Worm (Caenorhabditis elegans) whole organism, dauer: ENCODE results near the gene rmd-3.

Experiments used
- unc-62 ChIP-seq: sonication (generic microtip); optimal IDR thresholded peaks from 2 replicates; lab custom pipeline; 2017; ENCODE audit warnings: missing biosample characterization, missing genetic modification reagents, missing genetic modification characterization

Gene rmd-3

DNA sequence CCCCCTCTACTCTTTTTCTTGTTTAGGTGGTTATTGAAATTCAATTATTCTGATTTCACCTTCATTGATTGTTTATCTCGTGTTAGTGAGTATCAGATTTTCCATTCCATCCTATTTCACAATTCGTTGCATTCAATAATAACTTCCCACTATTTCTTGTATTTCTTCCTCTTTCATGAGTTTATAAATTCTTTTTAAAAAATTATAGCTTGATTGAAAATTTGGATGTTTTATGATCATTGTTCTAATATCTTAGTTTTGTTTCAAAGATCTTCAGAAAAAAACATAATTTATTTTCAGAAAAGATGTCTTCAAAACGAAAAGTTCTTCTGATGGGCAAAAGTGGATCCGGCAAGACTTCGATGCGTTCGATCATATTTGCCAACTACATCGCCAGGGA is 38.3 kb downstream of the rmd-3 start, which contains the start of gene raga-1:
TSS of gene raga-1 (plus strand) at position 301 of the 400 bp plus-strand sequence.
- no peak for TF ChIP-seq unc-62 (GFP tag; lab: Kevin White, UChicago)

DNA sequence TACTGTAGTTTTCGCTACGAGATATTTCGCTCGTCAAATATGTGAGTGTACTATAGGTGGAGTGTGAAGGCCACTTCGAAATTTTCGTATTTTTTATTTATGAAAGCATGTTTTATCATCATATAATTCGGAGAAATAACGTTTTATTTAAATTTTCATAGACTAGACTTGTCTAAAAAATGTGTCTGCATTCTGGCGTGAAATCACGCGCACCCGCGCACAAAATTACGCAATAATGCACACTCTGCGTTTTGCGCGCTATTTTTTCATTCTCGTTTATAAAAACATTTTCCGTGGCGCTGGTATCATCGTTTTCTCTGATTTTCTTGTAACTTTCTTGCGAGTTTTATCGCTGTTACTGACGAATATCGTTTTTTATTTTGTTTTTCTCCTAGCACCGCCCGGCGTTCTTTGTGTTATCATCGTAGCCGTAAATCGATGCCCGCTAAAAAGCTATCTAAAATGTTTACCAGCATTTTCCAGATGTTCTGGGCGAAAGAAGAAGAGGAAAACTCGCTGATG is 42.1 kb downstream of the rmd-3 start, which contains the start of gene saps-1:
TSS of gene saps-1 (plus strand) at position 472 of the 522 bp plus-strand sequence.
- TF ChIP-seq unc-62 (GFP tag; lab: Kevin White, UChicago), result no peak

DNA sequence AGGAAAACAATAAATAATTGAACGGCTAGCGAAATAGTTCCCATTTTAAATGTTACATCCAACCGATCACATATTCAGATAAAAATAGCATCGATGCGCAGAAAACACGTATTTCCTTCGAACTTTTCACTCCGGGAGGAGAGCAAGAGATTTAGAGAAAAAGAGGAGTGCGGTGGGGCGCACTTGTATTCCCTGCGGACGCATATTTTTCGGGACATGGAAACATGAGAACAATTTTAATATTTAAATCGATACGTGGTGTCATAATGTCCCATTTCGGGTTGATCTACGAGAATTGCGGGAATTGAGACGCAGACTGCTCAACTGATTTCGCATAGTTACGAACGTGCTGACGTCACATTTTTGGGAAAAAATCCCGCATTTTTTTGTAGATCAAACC is 46.0 kb downstream of the rmd-3 start, which contains the start of gene C47G2.4:
TSS of gene C47G2.4 (minus strand) at position 174 of the 400 bp plus-strand sequence.
- no peak for TF ChIP-seq unc-62 (GFP tag; lab: Kevin White, UChicago)

DNA sequence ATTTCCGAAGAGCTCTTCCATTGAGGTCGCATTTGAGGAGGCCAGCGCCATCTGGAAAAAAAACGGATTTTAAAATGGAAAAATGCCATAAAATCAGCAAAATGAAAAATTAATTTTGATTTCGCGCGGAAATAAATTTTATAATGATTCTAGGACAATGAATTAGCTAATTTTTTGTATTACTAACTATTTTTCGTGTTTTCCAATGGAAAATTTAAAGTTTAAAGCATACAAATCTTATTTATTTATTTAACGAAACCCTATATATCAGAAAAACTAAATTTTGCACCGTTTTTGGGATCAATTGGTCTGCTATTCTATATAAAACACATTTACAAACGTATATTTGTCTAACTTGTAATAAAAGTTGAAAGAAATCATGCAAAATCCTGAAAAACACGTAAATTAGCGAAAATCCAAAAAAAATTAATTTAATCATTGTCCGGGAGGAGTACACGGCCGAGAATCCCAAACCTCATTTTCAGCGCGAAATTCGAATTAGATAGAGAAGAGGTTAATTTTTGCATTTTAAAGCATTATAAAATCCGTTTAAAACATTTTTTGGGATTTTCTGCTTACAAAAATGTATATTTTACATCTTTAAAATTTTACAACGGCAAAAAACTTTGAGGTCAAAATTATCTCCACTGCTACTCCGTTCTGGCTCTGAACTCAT is 49.2 kb downstream of the rmd-3 start, which contains the start of gene C47G2.3:
TSS of gene C47G2.3 (minus strand) at position 51 of the 676 bp plus-strand sequence.
- TF ChIP-seq unc-62 (GFP tag; lab: Kevin White, UChicago), result no peak
